Worm (Caenorhabditis elegans): Measurements from ENCODE around the gene mrps-25.
"Not testable (repeated sequence)": the region's sequence is repeated elsewhere in the genome, so short reads cannot be mapped to it uniquely, and the experiment has no call there.

ce11 chrIV:1051636-1052133 is 5.0 kb upstream of the mrps-25 start, which contains the start of gene Y55F3AM.21:
- not testable (repeated sequence) for TF ChIP-seq unc-62 (GFP tag; optimal IDR thresholded peaks at IDR 0.05); F10E7.11 (tag; optimal IDR thresholded peaks at IDR 0.05); Y79H2A.3 (GFP tag; conservative IDR thresholded peaks at IDR 0.05); Y95B8A.8 (GFP tag; IDR thresholded peaks at IDR 0.05); nhr-90 (tag; optimal IDR thresholded peaks at IDR 0.05); snpc-4 (GFP tag; optimal IDR thresholded peaks at IDR 0.05); snpc-4 (tag; optimal IDR thresholded peaks at IDR 0.05); snpc-3.4 (tag; optimal IDR thresholded peaks at IDR 0.05); repo-1 (tag; optimal IDR thresholded peaks at IDR 0.05)

All from whole organism, young adult.